Fruit fly (Drosophila melanogaster) whole organism, embryonic: ENCODE data around the gene Peritrophin-15a.

Source experiments
- Adf1 ChIP-seq: fragments of 200-800 bp; sonication (Bioruptor generic); IDR thresholded peaks from 2 replicates; pipeline ENCODE4 v1.3.6; 2022; ENCODE audit warnings: missing biosample characterization, missing genetic modification characterization
- Atf-2 ChIP-seq: fragments of 200-800 bp; sonication (Bioruptor generic); optimal IDR thresholded peaks from 2 replicates; lab custom pipeline; 2016; ENCODE audit warnings: missing biosample characterization, missing genetic modification characterization
- B-H2 ChIP-seq: fragments of 200-800 bp; sonication (Bioruptor generic); optimal IDR thresholded peaks from 2 replicates; lab custom pipeline; 2018; ENCODE audit warnings: missing biosample characterization, mild to moderate bottlenecking, missing genetic modification characterization
- CG10321 ChIP-seq: fragments of 200-800 bp; sonication (Bioruptor generic); IDR thresholded peaks from 2 replicates; pipeline ENCODE4 v1.3.6; 2022; ENCODE audit warnings: missing biosample characterization, missing genetic modification characterization
- CG10654 ChIP-seq: fragments of 200-800 bp; sonication (Bioruptor generic); optimal IDR thresholded peaks from 2 replicates; lab custom pipeline; 2016; ENCODE audit warnings: missing biosample characterization, missing genetic modification characterization
- CG1832 ChIP-seq: fragments of 200-800 bp; sonication (Bioruptor generic); optimal IDR thresholded peaks from 2 replicates; lab custom pipeline; 2017; ENCODE audit warnings: missing biosample characterization, mild to moderate bottlenecking, missing genetic modification characterization, inconsistent platforms
- CG2875 ChIP-seq: fragments of 200-800 bp; sonication (Bioruptor generic); optimal IDR thresholded peaks from 2 replicates; lab custom pipeline; 2017; ENCODE audit warnings: missing biosample characterization, mild to moderate bottlenecking, missing genetic modification characterization, missing genetic modification reagents
- CG30431 ChIP-seq: fragments of 200-800 bp; sonication (Bioruptor generic); optimal IDR thresholded peaks from 2 replicates; lab custom pipeline; 2017; ENCODE audit warnings: missing biosample characterization, missing genetic modification characterization
- CG31365 ChIP-seq: fragments of 200-800 bp; sonication (Bioruptor generic); optimal IDR thresholded peaks from 2 replicates; lab custom pipeline; 2018; ENCODE audit warnings: missing biosample characterization, mild to moderate bottlenecking, missing genetic modification characterization
- CG3163 ChIP-seq: fragments of 200-800 bp; sonication (Bioruptor generic); optimal IDR thresholded peaks from 3 replicates; lab custom pipeline; 2016; ENCODE audit warnings: missing biosample characterization, missing genetic modification characterization
- CG6175 ChIP-seq: fragments of 200-800 bp; sonication (Bioruptor generic); IDR thresholded peaks from 3 replicates; pipeline ENCODE4 v1.3.6; 2022; ENCODE audit warnings: missing biosample characterization, missing genetic modification characterization
- CG6254 ChIP-seq: fragments of 200-800 bp; sonication (Bioruptor generic); optimal IDR thresholded peaks from 3 replicates; lab custom pipeline; 2017; ENCODE audit warnings: mild to moderate bottlenecking, missing biosample characterization, missing genetic modification reagents, missing genetic modification characterization
- CG7745 ChIP-seq: fragments of 200-800 bp; sonication (Bioruptor generic); optimal IDR thresholded peaks from 2 replicates; lab custom pipeline; 2018; ENCODE audit warnings: missing biosample characterization, mild to moderate bottlenecking, missing genetic modification characterization, moderate library complexity
- Chrac-16 ChIP-seq: fragments of 200-800 bp; sonication (Bioruptor generic); optimal IDR thresholded peaks from 3 replicates; lab custom pipeline; 2016; ENCODE audit warnings: missing biosample characterization, missing genetic modification characterization
- CrebB ChIP-seq: fragments of 200-800 bp; sonication (Bioruptor generic); optimal IDR thresholded peaks from 3 replicates; lab custom pipeline; 2018; ENCODE audit warnings: missing biosample characterization, mild to moderate bottlenecking, missing genetic modification characterization
- E2f2 ChIP-seq: fragments of 200-800 bp; sonication (Bioruptor generic); IDR thresholded peaks from 2 replicates; pipeline ENCODE4 v1.3.6; 2022; ENCODE audit warnings: missing biosample characterization, missing genetic modification characterization
- Ets65A ChIP-seq: fragments of 200-800 bp; sonication (Bioruptor generic); peaks from one replicate; lab custom pipeline; 2016; ENCODE audit warnings: missing biosample characterization, missing genetic modification characterization
- H15 ChIP-seq: fragments of 200-800 bp; sonication (Bioruptor generic); IDR thresholded peaks from 3 replicates; pipeline ENCODE4 v1.3.6; 2022; ENCODE audit warnings: missing biosample characterization, missing genetic modification characterization
- HLH3B ChIP-seq: fragments of 200-800 bp; sonication (Bioruptor generic); IDR thresholded peaks from 2 replicates; pipeline ENCODE4 v1.3.6; 2022; ENCODE audit warnings: missing biosample characterization, missing genetic modification characterization
- Kr ChIP-seq: fragments of 200-800 bp; sonication (Bioruptor generic); optimal IDR thresholded peaks from 2 replicates; lab custom pipeline; 2017; ENCODE audit warnings: missing biosample characterization, mild to moderate bottlenecking, missing genetic modification characterization
- MTF-1 ChIP-seq: fragments of 200-800 bp; sonication (Bioruptor generic); optimal IDR thresholded peaks from 2 replicates; lab custom pipeline; 2018; ENCODE audit warnings: missing biosample characterization, mild to moderate bottlenecking, missing genetic modification characterization, borderline replicate concordance
- Med ChIP-seq: fragments of 200-800 bp; sonication (Bioruptor generic); peaks from one replicate; lab custom pipeline; 2016; ENCODE audit warnings: missing biosample characterization, missing genetic modification characterization, mild to moderate bottlenecking, inconsistent platforms, moderate library complexity
- Trl ChIP-seq, 3 experiments: fragments of >200 bp in 2 of 3; fragments of 200-800 bp in 1 of 3; sonication (Bioruptor generic) in 1 of 3; optimal IDR thresholded peaks; 2 replicates in 1 of 3; 3 replicates in 2 of 3; lab custom pipeline; 2016 to 2017; ENCODE audit warnings: missing biosample characterization in 1 of 3, missing genetic modification characterization in 1 of 3
- ato ChIP-seq: fragments of 200-800 bp; sonication (Bioruptor generic); IDR thresholded peaks from 2 replicates; pipeline ENCODE4 v1.3.6; 2022; ENCODE audit warnings: missing biosample characterization, missing genetic modification characterization; ENCODE audit not compliant: partially characterized antibody
- cato ChIP-seq: fragments of 200-800 bp; sonication (Bioruptor generic); optimal IDR thresholded peaks from 2 replicates; lab custom pipeline; 2016; ENCODE audit warnings: missing biosample characterization, missing genetic modification characterization, borderline replicate concordance
- chif ChIP-seq, 2 experiments: fragments of 200-800 bp; sonication (Bioruptor generic); optimal IDR thresholded peaks; 3 replicates each; lab custom pipeline; 2016; ENCODE audit warnings: missing biosample characterization in 2 of 2, missing genetic modification characterization in 2 of 2
- chm ChIP-seq: fragments of 200-800 bp; sonication (Bioruptor generic); IDR thresholded peaks from 2 replicates; pipeline ENCODE4 v1.3.6; 2022; ENCODE audit warnings: missing biosample characterization, missing genetic modification characterization
- dati ChIP-seq: fragments of 200-800 bp; sonication (Bioruptor generic); IDR thresholded peaks from 2 replicates; pipeline ENCODE4 v1.3.6; 2022; ENCODE audit warnings: missing biosample characterization, missing genetic modification characterization
- exex ChIP-seq: fragments of 200-800 bp; sonication (Bioruptor generic); optimal IDR thresholded peaks from 4 replicates; lab custom pipeline; 2018; ENCODE audit warnings: missing biosample characterization, mild to moderate bottlenecking, missing genetic modification characterization, moderate library complexity
- her ChIP-seq: fragments of 200-800 bp; sonication (Bioruptor generic); optimal IDR thresholded peaks from 2 replicates; lab custom pipeline; 2016; ENCODE audit warnings: missing biosample characterization, missing genetic modification characterization
- knrl ChIP-seq: fragments of 200-800 bp; sonication (Bioruptor generic); IDR thresholded peaks from 3 replicates; pipeline ENCODE4 v1.3.6; 2022; ENCODE audit warnings: missing biosample characterization, missing genetic modification characterization; ENCODE audit not compliant: partially characterized antibody
- nmo ChIP-seq: fragments of 200-800 bp; sonication (Bioruptor generic); optimal IDR thresholded peaks from 2 replicates; lab custom pipeline; 2018; ENCODE audit warnings: missing biosample characterization, mild to moderate bottlenecking, missing genetic modification characterization, moderate library complexity
- pum ChIP-seq: fragments of 200-800 bp; sonication (Bioruptor generic); optimal IDR thresholded peaks from 2 replicates; lab custom pipeline; 2016; ENCODE audit warnings: missing biosample characterization, missing genetic modification characterization
- row ChIP-seq: fragments of 200-800 bp; sonication (Bioruptor generic); IDR thresholded peaks from 3 replicates; pipeline ENCODE4 v1.3.6; 2022; ENCODE audit warnings: missing biosample characterization, missing genetic modification characterization
- sd ChIP-seq: fragments of 200-800 bp; sonication (Bioruptor generic); optimal IDR thresholded peaks from 3 replicates; lab custom pipeline; 2018; ENCODE audit warnings: missing biosample characterization, mild to moderate bottlenecking, missing genetic modification characterization, moderate library complexity
- stc ChIP-seq: fragments of 200-800 bp; sonication (Bioruptor generic); IDR thresholded peaks from 2 replicates; pipeline ENCODE4 v1.3.6; 2022; ENCODE audit warnings: missing biosample characterization, missing genetic modification characterization
- vvl ChIP-seq: fragments of 200-800 bp; sonication (Bioruptor generic); IDR thresholded peaks from 2 replicates; pipeline ENCODE4 v1.3.6; 2022; ENCODE audit warnings: missing biosample characterization, missing genetic modification characterization

Peritrophin-15a gene

DNA sequence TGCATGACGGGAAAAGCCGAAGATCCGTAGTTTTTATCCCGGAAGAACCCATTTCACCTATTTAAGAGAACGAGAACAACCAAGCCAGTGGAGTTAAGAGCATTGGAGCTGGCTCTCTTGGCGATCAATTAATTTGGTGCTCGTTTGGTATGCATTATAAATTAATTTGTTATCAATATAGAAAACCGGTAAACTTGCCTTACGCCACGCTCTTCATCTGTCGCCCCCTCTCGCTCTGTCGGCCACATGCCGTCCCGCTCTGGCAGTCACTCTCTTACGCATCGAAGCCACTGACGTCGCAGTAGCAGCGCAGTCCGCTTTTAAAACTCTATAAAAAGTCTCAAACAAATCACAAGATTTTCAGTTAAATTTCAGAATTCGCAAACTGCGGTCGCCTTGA is 49.6 kb downstream of the Peritrophin-15a start, which contains the start of gene CG7778:
CG7778 (plus strand) TSS at position 361 of the 400 bp plus-strand sequence.
- TF ChIP-seq stc (peak; percentile 30; the same call in 1 of the 2 replicates), CG30431 (GFP tag; lab: Kevin White, UChicago) (no peak), chm (GFP tag; lab: Robert Waterston, UW) (no peak), E2f2 (GFP tag; lab: Robert Waterston, UW) (no peak), CG1832 (GFP tag; lab: Kevin White, UChicago) (peak; percentile 65), CG3163 (GFP tag; lab: Kevin White, UChicago) (peak; percentile 94), row (GFP tag; lab: Robert Waterston, UW) (no peak), H15 (GFP tag; lab: Robert Waterston, UW) (no peak), Atf-2 (no peak), her (GFP tag; lab: Kevin White, UChicago) (no peak), CG2875 (no peak), exex (tag; lab: Kevin White, UChicago) (peak; percentile 48), Ets65A (no peak), chif (GFP tag; optimal IDR thresholded peaks at IDR 0.05; lab: Kevin White, UChicago) (no peak), Chrac-16 (no peak), nmo (GFP tag; lab: Kevin White, UChicago) (no peak), cato (no peak), B-H2 (no peak), ato (GFP tag; lab: Robert Waterston, UW) (no peak), Med (GFP tag; lab: Kevin White, UChicago) (peak; percentile 58), HLH3B (GFP tag; lab: Robert Waterston, UW) (no peak), knrl (GFP tag; lab: Robert Waterston, UW) (no peak), CG7745 (tag; lab: Kevin White, UChicago) (peak; percentile 44), pum (GFP tag; lab: Kevin White, UChicago) (no peak), CG10654 (GFP tag; lab: Kevin White, UChicago) (no peak), CG10321 (peak; percentile 46; the same call in 1 of the 2 replicates), CG31365 (tag; lab: Kevin White, UChicago) (no peak), CG6175 (no peak), Trl (optimal IDR thresholded peaks at IDR 0.05; lab: Kevin White, UChicago) (peak; percentile 60 to 65), Trl (GFP tag; optimal IDR thresholded peaks at IDR 0.05; lab: Kevin White, UChicago) (no peak), CrebB (tag; lab: Kevin White, UChicago) (no peak), CG6254 (GFP tag; lab: Kevin White, UChicago) (no peak), Adf1 (GFP tag; lab: Robert Waterston, UW) (peak; percentile 82), sd (tag; lab: Kevin White, UChicago) (peak; percentile 20), Kr (GFP tag; lab: Kevin White, UChicago) (no peak), MTF-1 (GFP tag; lab: Kevin White, UChicago) (no peak), dati (GFP tag; lab: Robert Waterston, UW) (no peak), vvl (GFP tag; lab: Robert Waterston, UW) (0 out of 2 replicates have a peak, but pooled peaks have one; percentile 26)
- TF ChIP-seq, all 482 proteins: peak for 11
